Worm (Caenorhabditis elegans): Measurements from ENCODE around the gene fre-1.

The fre-1 gene

DNA sequence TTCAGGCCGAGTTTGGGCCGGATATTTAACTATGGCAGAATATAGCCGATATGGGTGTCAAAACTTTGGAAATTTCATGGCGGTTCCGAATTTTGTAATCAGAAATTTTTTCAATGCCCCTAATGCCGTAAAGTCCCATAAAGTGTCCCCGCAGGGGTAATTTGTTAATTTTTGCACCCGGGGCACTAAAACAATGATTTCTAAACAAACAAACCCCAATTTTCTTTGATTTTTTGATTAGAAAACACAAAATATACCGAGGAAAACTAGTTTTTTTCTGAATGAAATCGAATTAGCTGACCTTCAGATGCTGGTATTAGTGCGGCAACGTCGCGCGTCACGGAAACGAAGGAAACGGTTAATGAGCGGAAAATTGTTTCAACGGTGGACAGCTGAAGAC is 52.6 kb downstream of the fre-1 start:
- TF ChIP-seq lin-13 (GFP tag; optimal IDR thresholded peaks at IDR 0.05), result no peak
- TF ChIP-seq C34F6.9 (tag; optimal IDR thresholded peaks at IDR 0.05), result no peak
- no peak for TF ChIP-seq egl-27 (tag; optimal IDR thresholded peaks at IDR 0.05)
- no peak for TF ChIP-seq sem-4 (tag; optimal IDR thresholded peaks at IDR 0.05)
- TF ChIP-seq ama-1 (optimal IDR thresholded peaks at IDR 0.05), result no peak
- no peak for TF ChIP-seq R02D3.7 (tag; optimal IDR thresholded peaks at IDR 0.05)
- TF ChIP-seq nhr-21 (tag; optimal IDR thresholded peaks at IDR 0.05), result no peak
- TF ChIP-seq ztf-11 (tag; optimal IDR thresholded peaks at IDR 0.05), result no peak
- TF ChIP-seq lsy-2 (tag; optimal IDR thresholded peaks at IDR 0.05), result no peak
- TF ChIP-seq dmd-4 (tag; optimal IDR thresholded peaks at IDR 0.05), result no peak
- no peak for TF ChIP-seq mdl-1 (tag; optimal IDR thresholded peaks at IDR 0.05)
- no peak for TF ChIP-seq lin-11 (tag; optimal IDR thresholded peaks at IDR 0.05)
